In the genomic region with DNA sequence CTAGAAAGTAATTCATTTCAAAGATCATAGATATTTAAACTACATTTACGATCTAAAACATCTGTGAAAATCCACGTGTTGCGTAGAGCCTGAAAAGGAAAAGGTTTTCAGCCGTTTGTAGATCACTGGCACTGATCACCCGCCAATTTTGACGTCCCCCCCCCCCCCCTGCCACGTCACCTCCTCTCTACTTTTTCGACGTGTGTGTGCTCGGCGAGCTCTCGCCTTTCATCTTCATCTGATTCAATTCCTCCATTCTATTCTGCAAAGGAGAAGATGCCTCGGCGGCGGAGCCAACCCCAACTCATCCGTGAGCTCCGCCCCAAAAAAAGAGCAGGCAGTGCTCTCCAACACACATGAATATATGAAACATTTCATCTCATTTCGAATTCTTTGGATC, we compare ENCODE assay signal across 2 worm cellular contexts.
TF ChIP-seq lines count a peak whose summit lies in the region.

No protein-coding gene starts in this region.

TF ChIP-seq in whole organism, L4 larva, 104 proteins besides CTCF, POLR2A, EP300 and RAD21:
- TF ChIP-seq set-16 (GFP tag; IDR thresholded peaks at IDR 0.05; lab: Robert Waterston, UW) (peak; percentile 65), ceh-44 (GFP tag; IDR thresholded peaks at IDR 0.05; lab: Robert Waterston, UW) (no peak), ceh-20 (GFP tag; IDR thresholded peaks at IDR 0.05; lab: Robert Waterston, UW) (no peak), unc-39 (tag; optimal IDR thresholded peaks at IDR 0.05; lab: Kevin White, UChicago) (no peak), aha-1 (tag; lab: Kevin White, UChicago) (peak; percentile 43)
TF ChIP-seq in whole organism, L4 larva: peak in this region for 2.

TF ChIP-seq in whole organism, young adult, 124 proteins besides CTCF, POLR2A, EP300 and RAD21:
- TF ChIP-seq zfh-2 (GFP tag; conservative IDR thresholded peaks at IDR 0.05; lab: Robert Waterston, UW) (peak; percentile 53; the same call in 1 of the 2 replicates), egl-44 (GFP tag; IDR thresholded peaks at IDR 0.05; lab: Robert Waterston, UW) (no peak)
TF ChIP-seq in whole organism, young adult: peak in this region for 1.
